Worm (Caenorhabditis elegans) whole organism, late embryonic: ENCODE data around the gene Y43H11AL.1.

Experiments used
- K09A11.1 ChIP-seq: sonication (generic microtip); optimal IDR thresholded peaks from 2 replicates; lab custom pipeline; 2017; ENCODE audit warnings: antibody characterized with exemption, mild to moderate bottlenecking, missing genetic modification characterization, missing compliant biosample characterization; ENCODE audit not compliant: insufficient read depth
- ama-1 ChIP-seq: fragments of 150-350 bp; optimal IDR thresholded peaks from 2 replicates; lab custom pipeline; 2014
- ceh-45 ChIP-seq: fragments of 200-800 bp; sonication (Bioruptor generic); IDR thresholded peaks from 2 replicates; pipeline ENCODE4 v1.3.6; 2022; ENCODE audit warnings: missing genetic modification reagents, missing genetic modification characterization, missing compliant biosample characterization
- dve-1 ChIP-seq: sonication (generic microtip); optimal IDR thresholded peaks from 2 replicates; lab custom pipeline; 2017; ENCODE audit warnings: antibody characterized with exemption, mild to moderate bottlenecking, missing genetic modification characterization, missing compliant biosample characterization
- eyg-1 ChIP-seq: sonication (generic microtip); optimal IDR thresholded peaks from 2 replicates; lab custom pipeline; 2016; ENCODE audit warnings: missing genotype, missing genetic modification characterization, missing compliant biosample characterization
- gmeb-2 ChIP-seq: sonication (generic microtip); optimal IDR thresholded peaks from 2 replicates; lab custom pipeline; 2016; ENCODE audit warnings: missing genetic modification characterization, inconsistent platforms, missing compliant biosample characterization
- hlh-13 ChIP-seq: fragments of 200-800 bp; sonication (Bioruptor generic); optimal IDR thresholded peaks from 2 replicates; lab custom pipeline; 2018; ENCODE audit warnings: mild to moderate bottlenecking, missing genetic modification characterization, missing compliant biosample characterization
- hlh-30 ChIP-seq: sonication (generic microtip); optimal IDR thresholded peaks from 2 replicates; lab custom pipeline; 2017; ENCODE audit warnings: antibody characterized with exemption, missing genetic modification characterization, missing compliant biosample characterization; ENCODE audit not compliant: insufficient read depth
- sox-4 ChIP-seq: sonication (generic microtip); optimal IDR thresholded peaks from 2 replicates; lab custom pipeline; 2017; ENCODE audit warnings: mild to moderate bottlenecking, missing genetic modification characterization, inconsistent platforms, missing compliant biosample characterization

DNA sequence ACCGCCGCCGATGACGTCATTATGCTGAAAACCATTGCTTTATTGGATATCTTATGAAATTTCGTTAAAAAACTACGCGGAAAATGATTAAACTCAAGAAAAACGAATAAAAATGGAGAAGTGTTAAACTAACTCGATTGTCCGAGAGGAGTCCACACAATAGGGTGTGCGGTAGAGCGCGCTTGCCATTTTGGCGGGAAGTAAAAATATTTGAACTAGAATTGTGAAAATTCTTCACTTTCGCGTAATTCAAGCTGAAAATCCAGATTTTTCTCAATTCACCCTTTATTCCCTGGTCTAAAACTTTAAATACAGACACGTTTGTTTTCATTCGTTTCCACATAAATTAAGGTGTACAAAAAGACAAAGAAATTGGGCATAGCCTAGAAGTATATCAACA is 15.9 kb downstream of the Y43H11AL.1 start, which contains the start of gene F48A11.4:
- TF ChIP-seq ceh-45 (GFP tag; lab: Robert Waterston, UW): no peak
- no peak for TF ChIP-seq hlh-13 (GFP tag; lab: Kevin White, UChicago)
- peak; percentile 45 for TF ChIP-seq hlh-30 (tag; lab: Kevin White, UChicago)
- no peak for TF ChIP-seq sox-4 (tag; lab: Kevin White, UChicago)
- TF ChIP-seq ama-1 (lab: Kevin White, UChicago): peak; percentile 64
- TF ChIP-seq eyg-1: no peak
- no peak for TF ChIP-seq gmeb-2 (tag; lab: Kevin White, UChicago)
- TF ChIP-seq dve-1: peak; percentile 64
- peak; percentile 27 for TF ChIP-seq K09A11.1 (tag; lab: Kevin White, UChicago)
